Worm (Caenorhabditis elegans): ENCODE results near the gene Y39G8B.1.

The Y39G8B.1 gene

ce11 chrII:14018887-14019286 lies 45.3 kb upstream of the Y39G8B.1 start:
- TF ChIP-seq ceh-28 (tag; optimal IDR thresholded peaks at IDR 0.05) (peak; percentile 88), mep-1 (tag; optimal IDR thresholded peaks at IDR 0.05) (no peak)

ce11 chrII:14018192-14018591 lies 44.6 kb upstream of the Y39G8B.1 start:
- TF ChIP-seq saeg-2 (GFP tag; IDR thresholded peaks at IDR 0.05) (0 out of 2 replicates have a peak, but pooled peaks have one; percentile 69), daf-19 (GFP tag; conservative IDR thresholded peaks at IDR 0.05) (no peak), dve-1 (tag; optimal IDR thresholded peaks at IDR 0.05; ENCODE audit: insufficient read depth) (peak; percentile 96), T20F7.1 (GFP tag; optimal IDR thresholded peaks at IDR 0.05) (no peak), mes-2 (tag; optimal IDR thresholded peaks at IDR 0.05; ENCODE audit: poor library complexity, severe bottlenecking) (peak; percentile 73), lir-3 (tag; optimal IDR thresholded peaks at IDR 0.05) (peak; percentile 35), madf-9 (GFP tag; conservative IDR thresholded peaks at IDR 0.05) (0 out of 2 replicates have a peak, but pooled peaks have one; percentile 28), arid-1 (GFP tag; conservative IDR thresholded peaks at IDR 0.05) (peak; percentile 84), spr-1 (tag; optimal IDR thresholded peaks at IDR 0.05) (peak; percentile 80), daf-16 (GFP tag; optimal IDR thresholded peaks at IDR 0.05) (peak; percentile 65 to 68), daf-16 (tag; optimal IDR thresholded peaks at IDR 0.05) (peak; percentile 88), ceh-20 (GFP tag; IDR thresholded peaks at IDR 0.05) (peak; percentile 70; the same call in 1 of the 2 replicates), mep-1 (tag; optimal IDR thresholded peaks at IDR 0.05) (peak; percentile 82), nhr-28 (tag; optimal IDR thresholded peaks at IDR 0.05) (peak; percentile 28), lin-39 (tag; optimal IDR thresholded peaks at IDR 0.05) (no peak), lsy-2 (tag; optimal IDR thresholded peaks at IDR 0.05) (peak in 1 of 2 experiments; percentile 80), sdz-12 (GFP tag; optimal IDR thresholded peaks at IDR 0.05) (peak; percentile 49), ceh-44 (GFP tag; IDR thresholded peaks at IDR 0.05) (no peak), nhr-102 (tag; optimal IDR thresholded peaks at IDR 0.05) (peak; percentile 78), F44E2.7 (GFP tag; IDR thresholded peaks at IDR 0.05) (no peak), php-3 (GFP tag; IDR thresholded peaks at IDR 0.05) (peak; percentile 69; the same call in 1 of the 2 replicates), gei-8 (GFP tag; optimal IDR thresholded peaks at IDR 0.05) (peak; percentile 45), lin-13 (GFP tag; optimal IDR thresholded peaks at IDR 0.05) (peak; percentile 57), nhr-41 (GFP tag; IDR thresholded peaks at IDR 0.05) (no peak), jun-1 (tag; optimal IDR thresholded peaks at IDR 0.05) (peak; percentile 70), tra-1 (GFP tag; IDR thresholded peaks at IDR 0.05) (peak; percentile 8; the same call in 1 of the 2 replicates), lin-38 (GFP tag; IDR thresholded peaks at IDR 0.05) (peak; percentile 84), ztf-11 (tag; optimal IDR thresholded peaks at IDR 0.05) (no peak), lin-29 (GFP tag; IDR thresholded peaks at IDR 0.05) (no peak), dpl-1 (GFP tag; optimal IDR thresholded peaks at IDR 0.05) (peak; percentile 63), aha-1 (tag) (peak; percentile 1), unc-39 (tag; optimal IDR thresholded peaks at IDR 0.05) (no peak), dmd-8 (GFP tag; IDR thresholded peaks at IDR 0.05) (no peak), fos-1 (tag; optimal IDR thresholded peaks at IDR 0.05) (no peak), aly-2 (tag; optimal IDR thresholded peaks at IDR 0.05) (no peak), ceh-82 (tag; optimal IDR thresholded peaks at IDR 0.05) (no peak), ztf-7 (tag; optimal IDR thresholded peaks at IDR 0.05) (peak; percentile 75), nhr-25 (tag; optimal IDR thresholded peaks at IDR 0.05; ENCODE audit: borderline replicate concordance, insufficient read depth) (peak; percentile 65), D1046.2 (GFP tag; IDR thresholded peaks at IDR 0.05) (no peak; the same call in 1 of the 2 replicates), zfp-3 (GFP tag; conservative IDR thresholded peaks at IDR 0.05) (peak; percentile 64; the same call in 1 of the 2 replicates), ces-1 (GFP tag; optimal IDR thresholded peaks at IDR 0.05) (no peak), vab-7 (GFP tag; IDR thresholded peaks at IDR 0.05) (peak; percentile 44; the same call in 1 of the 2 replicates), Y48G9A.11 (GFP tag; IDR thresholded peaks at IDR 0.05) (peak; percentile 70), mdl-1 (tag; optimal IDR thresholded peaks at IDR 0.05) (peak in 1 of 2 experiments; percentile 56), F10B5.3 (tag; optimal IDR thresholded peaks at IDR 0.05) (peak; percentile 80), snpc-4 (tag; optimal IDR thresholded peaks at IDR 0.05) (peak; percentile 98), attf-4 (tag; optimal IDR thresholded peaks at IDR 0.05) (no peak), R02D3.7 (tag; optimal IDR thresholded peaks at IDR 0.05) (no peak)

Data from whole organism, L4 larva.